Fruit fly (Drosophila melanogaster): ENCODE measurements around the gene IFT57.

Gene IFT57

dm6 chr2L:3580668-3581172 is 50.1 kb downstream of the IFT57 start, which contains the start of gene sob (continued):
- TF ChIP-seq MESR4 (GFP tag; optimal IDR thresholded peaks at IDR 0.05) (no peak), D (optimal IDR thresholded peaks at IDR 0.05) (no peak), D (GFP tag; optimal IDR thresholded peaks at IDR 0.05) (no peak), CG5180 (GFP tag; optimal IDR thresholded peaks at IDR 0.05) (no peak), vvl (GFP tag; IDR thresholded peaks at IDR 0.05) (peak; percentile 53; the same call in 1 of the 2 replicates), Neu2 (GFP tag; optimal IDR thresholded peaks at IDR 0.05; ENCODE audit: borderline replicate concordance) (no peak), CG8290 (GFP tag; optimal IDR thresholded peaks at IDR 0.05) (no peak), CG8290 (tag; optimal IDR thresholded peaks at IDR 0.05) (no peak), sob (GFP tag; IDR thresholded peaks at IDR 0.05) (peak; percentile 67; the same call in 1 of the 2 replicates), en (GFP tag; optimal IDR thresholded peaks at IDR 0.05) (no peak), phol (tag; optimal IDR thresholded peaks at IDR 0.05) (no peak), gsb-n (tag; optimal IDR thresholded peaks at IDR 0.05) (no peak), CG10274 (GFP tag; optimal IDR thresholded peaks at IDR 0.05) (no peak), CG4854 (GFP tag; optimal IDR thresholded peaks at IDR 0.05) (no peak), CG4360 (GFP tag; IDR thresholded peaks at IDR 0.05) (no peak), CG10979 (tag; optimal IDR thresholded peaks at IDR 0.05) (no peak), Deaf1 (tag; optimal IDR thresholded peaks at IDR 0.05) (peak; percentile 29), fd96Cb (tag; optimal IDR thresholded peaks at IDR 0.05) (no peak), CG6765 (GFP tag; optimal IDR thresholded peaks at IDR 0.05) (no peak), org-1 (GFP tag; optimal IDR thresholded peaks at IDR 0.05) (no peak), Doc2 (GFP tag; IDR thresholded peaks at IDR 0.05) (no peak), CG6791 (GFP tag; IDR thresholded peaks at IDR 0.05; ENCODE audit: partially characterized antibody) (0 out of 3 replicates have a peak, but pooled peaks have one; percentile 52), CG8359 (GFP tag; optimal IDR thresholded peaks at IDR 0.05; ENCODE audit: borderline replicate concordance) (no peak), CG7963 (GFP tag; IDR thresholded peaks at IDR 0.05; ENCODE audit: partially characterized antibody) (no peak), NK7.1 (GFP tag; optimal IDR thresholded peaks at IDR 0.05) (no peak), cwo (GFP tag; optimal IDR thresholded peaks at IDR 0.05) (no peak), CG10565 (GFP tag; optimal IDR thresholded peaks at IDR 0.05) (no peak), trh (GFP tag; optimal IDR thresholded peaks at IDR 0.05) (no peak), ash1 (GFP tag; optimal IDR thresholded peaks at IDR 0.05) (no peak), nerfin-1 (tag; optimal IDR thresholded peaks at IDR 0.05) (no peak), CG10959 (GFP tag; IDR thresholded peaks at IDR 0.05) (no peak), CG18619 (GFP tag; optimal IDR thresholded peaks at IDR 0.05) (no peak), CG10462 (GFP tag; optimal IDR thresholded peaks at IDR 0.05) (no peak), CG13424 (tag; optimal IDR thresholded peaks at IDR 0.05) (no peak), CG15601 (tag; optimal IDR thresholded peaks at IDR 0.05) (peak; percentile 0), Ravus (GFP tag; IDR thresholded peaks at IDR 0.05) (no peak), CG10147 (GFP tag; optimal IDR thresholded peaks at IDR 0.05) (no peak), HLH4C (GFP tag; IDR thresholded peaks at IDR 0.05; ENCODE audit: partially characterized antibody) (0 out of 3 replicates have a peak, but pooled peaks have one; percentile 16), CG17361 (GFP tag; IDR thresholded peaks at IDR 0.05) (no peak), cad (GFP tag; optimal IDR thresholded peaks at IDR 0.05) (peak; percentile 46), Blimp-1 (GFP tag; optimal IDR thresholded peaks at IDR 0.05) (no peak), Hsf (GFP tag; optimal IDR thresholded peaks at IDR 0.05) (no peak), CrebB (tag; optimal IDR thresholded peaks at IDR 0.05) (no peak), CG30020 (tag; optimal IDR thresholded peaks at IDR 0.05) (no peak), gcm (GFP tag; optimal IDR thresholded peaks at IDR 0.05) (no peak), stc (GFP tag; IDR thresholded peaks at IDR 0.05) (peak; percentile 38; the same call in 1 of the 2 replicates), sens (GFP tag) (peak; percentile 79), Oaz (GFP tag; IDR thresholded peaks at IDR 0.05) (no peak), Nf-YB (GFP tag; optimal IDR thresholded peaks at IDR 0.05) (peak; percentile 95), CG2875 (GFP tag; optimal IDR thresholded peaks at IDR 0.05) (no peak)
